Worm (Caenorhabditis elegans): ENCODE measurements around the gene irld-20.

The irld-20 gene

ce11 chrIII:12750831-12751230 is at the start of gene irld-20, which contains the start of gene irld-60:
irld-20 (plus strand) TSS chrIII:12751109.
irld-60 (minus strand) TSS chrIII:12750931.
- TF ChIP-seq sem-4 (tag; optimal IDR thresholded peaks at IDR 0.05) (no peak), ZK546.5 (tag; optimal IDR thresholded peaks at IDR 0.05) (no peak), unc-39 (tag; optimal IDR thresholded peaks at IDR 0.05) (no peak), R02D3.7 (tag; optimal IDR thresholded peaks at IDR 0.05) (no peak), lin-39 (tag; optimal IDR thresholded peaks at IDR 0.05) (no peak), lin-13 (GFP tag; optimal IDR thresholded peaks at IDR 0.05) (no peak), elt-1 (tag; optimal IDR thresholded peaks at IDR 0.05) (no peak)

DNA sequence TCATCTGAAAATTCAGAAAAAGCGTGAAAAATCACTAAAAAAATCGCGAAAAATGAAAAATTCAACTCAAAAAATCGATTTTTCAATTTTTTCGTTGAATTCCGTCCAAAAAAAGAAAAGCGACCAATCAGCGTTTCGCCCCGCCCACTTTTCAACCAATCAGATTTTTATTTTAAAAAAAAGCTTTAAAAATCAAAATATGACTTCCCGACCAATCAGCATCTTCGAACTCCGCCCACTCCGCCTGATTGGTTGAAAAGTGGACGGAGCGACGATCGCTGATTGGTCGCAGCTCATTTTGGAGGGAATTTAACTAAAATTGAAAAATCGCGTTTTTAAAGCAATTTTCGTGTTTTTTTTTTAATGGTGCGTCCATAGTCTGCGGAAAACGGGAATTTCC is 48.5 kb upstream of the irld-20 start:
- TF ChIP-seq egl-27 (tag; optimal IDR thresholded peaks at IDR 0.05), result no peak
- no peak for TF ChIP-seq nhr-77 (tag; optimal IDR thresholded peaks at IDR 0.05)
- no peak for TF ChIP-seq R02D3.7 (tag; optimal IDR thresholded peaks at IDR 0.05)
- TF ChIP-seq C34F6.9 (tag; optimal IDR thresholded peaks at IDR 0.05), result no peak
- no peak for TF ChIP-seq elt-3 (tag; optimal IDR thresholded peaks at IDR 0.05)
- no peak for TF ChIP-seq lin-39 (tag; optimal IDR thresholded peaks at IDR 0.05)
- TF ChIP-seq ztf-1 (GFP tag; conservative IDR thresholded peaks at IDR 0.05), result no peak

DNA sequence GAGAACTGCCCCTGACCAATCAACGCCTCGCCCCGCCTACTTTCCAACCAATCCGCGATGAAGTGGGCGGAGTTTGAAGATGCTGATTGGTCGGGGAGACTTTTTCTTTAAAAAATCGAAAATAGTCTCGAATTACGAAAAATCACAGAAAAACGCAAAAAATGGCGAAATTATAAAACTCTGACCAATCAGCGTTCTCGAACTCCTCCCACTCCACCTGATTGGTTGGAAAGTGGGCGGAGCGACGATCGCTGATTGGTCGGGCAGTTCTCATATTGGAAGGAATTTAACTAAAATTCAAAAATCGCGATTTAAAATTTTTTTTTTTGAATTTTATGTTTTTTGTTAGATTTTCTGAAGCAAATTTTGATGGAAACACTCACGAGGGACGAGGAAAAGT is 47.7 kb upstream of the irld-20 start:
- TF ChIP-seq nhr-77 (tag; optimal IDR thresholded peaks at IDR 0.05) (no peak), mab-5 (tag; optimal IDR thresholded peaks at IDR 0.05) (no peak), elt-1 (tag; optimal IDR thresholded peaks at IDR 0.05) (no peak), sem-4 (tag; optimal IDR thresholded peaks at IDR 0.05) (no peak), nhr-21 (tag; optimal IDR thresholded peaks at IDR 0.05) (no peak), ztf-1 (GFP tag; conservative IDR thresholded peaks at IDR 0.05) (no peak), aly-2 (tag; optimal IDR thresholded peaks at IDR 0.05) (no peak), lsy-2 (tag; optimal IDR thresholded peaks at IDR 0.05) (no peak), mbf-1 (tag; optimal IDR thresholded peaks at IDR 0.05) (no peak), dmd-4 (tag; optimal IDR thresholded peaks at IDR 0.05) (no peak), unc-39 (tag; optimal IDR thresholded peaks at IDR 0.05) (no peak), gmeb-1 (tag; optimal IDR thresholded peaks at IDR 0.05) (no peak), sma-9 (GFP tag; optimal IDR thresholded peaks at IDR 0.05) (no peak), sma-9 (tag; optimal IDR thresholded peaks at IDR 0.05) (no peak), ztf-11 (tag; optimal IDR thresholded peaks at IDR 0.05) (no peak), fos-1 (tag; optimal IDR thresholded peaks at IDR 0.05) (no peak), ama-1 (optimal IDR thresholded peaks at IDR 0.05) (no peak), lin-11 (tag; optimal IDR thresholded peaks at IDR 0.05) (no peak)

- peak; percentile 54 for TF ChIP-seq crh-2 (tag; optimal IDR thresholded peaks at IDR 0.05)
- TF ChIP-seq ama-1 (optimal IDR thresholded peaks at IDR 0.05), result peak; percentile 23
- no peak for TF ChIP-seq Y55F3AM.14 (GFP tag; optimal IDR thresholded peaks at IDR 0.05)
- TF ChIP-seq sma-3 (GFP tag; optimal IDR thresholded peaks at IDR 0.05), result peak; percentile 25
- TF ChIP-seq snpc-4 (tag; optimal IDR thresholded peaks at IDR 0.05), result no peak
- TF ChIP-seq C34F6.9 (tag; optimal IDR thresholded peaks at IDR 0.05), result peak; percentile 67
- peak; percentile 70 for TF ChIP-seq gmeb-1 (tag; optimal IDR thresholded peaks at IDR 0.05)
- peak; percentile 59 for TF ChIP-seq sem-4 (tag; optimal IDR thresholded peaks at IDR 0.05)
- TF ChIP-seq lin-39 (tag; optimal IDR thresholded peaks at IDR 0.05), result no peak
- TF ChIP-seq ztf-11 (tag; optimal IDR thresholded peaks at IDR 0.05), result no peak
- no peak for TF ChIP-seq ztf-4 (tag; optimal IDR thresholded peaks at IDR 0.05)
- TF ChIP-seq nhr-25 (tag; optimal IDR thresholded peaks at IDR 0.05), result peak; percentile 2
- peak; percentile 60 for TF ChIP-seq lin-13 (GFP tag; optimal IDR thresholded peaks at IDR 0.05)
- peak; percentile 84 for TF ChIP-seq unc-55 (GFP tag; optimal IDR thresholded peaks at IDR 0.05)
- TF ChIP-seq nhr-129 (tag; optimal IDR thresholded peaks at IDR 0.05), result peak; percentile 70
- TF ChIP-seq lsy-2 (tag; optimal IDR thresholded peaks at IDR 0.05), result peak in 1 of 2 experiments; percentile 68
These were observed 39.7 kb upstream of the irld-20 start, which contains the start of gene hut-1 for ce11 chrIII:12711217-12711616. hut-1 (plus strand) TSS chrIII:12711560.

DNA sequence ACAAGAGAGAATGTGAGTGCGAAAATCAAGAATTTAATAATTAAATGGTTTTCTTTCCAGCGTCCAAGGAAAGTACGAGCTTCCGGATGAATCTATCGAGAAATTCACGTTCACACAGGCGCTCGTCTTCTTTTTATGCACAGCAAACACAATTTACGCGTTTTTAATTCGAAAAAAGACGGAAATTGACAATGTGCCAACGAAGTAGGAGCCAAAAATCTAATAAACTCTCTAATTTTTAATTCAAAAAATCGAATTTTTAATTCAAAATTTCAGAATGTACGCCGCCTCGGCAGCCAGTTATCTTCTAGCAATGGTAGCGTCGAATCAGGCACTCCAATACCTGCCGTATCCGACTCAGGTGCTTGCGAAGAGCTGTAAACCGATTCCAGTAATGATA is 39.2 kb upstream of the irld-20 start:
- TF ChIP-seq unc-62 (GFP tag; optimal IDR thresholded peaks at IDR 0.05) (no peak), peb-1 (tag; optimal IDR thresholded peaks at IDR 0.05) (no peak), lin-11 (tag; optimal IDR thresholded peaks at IDR 0.05) (no peak), Y55F3AM.14 (GFP tag; optimal IDR thresholded peaks at IDR 0.05) (no peak), R02D3.7 (tag; optimal IDR thresholded peaks at IDR 0.05) (no peak), aly-2 (tag; optimal IDR thresholded peaks at IDR 0.05) (no peak), nhr-6 (tag; optimal IDR thresholded peaks at IDR 0.05) (no peak)
